Fruit fly (Drosophila melanogaster): ENCODE data around the gene Cyp6d5.

The Cyp6d5 gene

dm6 chr3R:14002146-14002846 is 26.7 kb upstream of the Cyp6d5 start (continued):
- TF ChIP-seq shn (GFP tag; optimal IDR thresholded peaks at IDR 0.05) (no peak), CG8388 (GFP tag; optimal IDR thresholded peaks at IDR 0.05) (peak; percentile 19), H15 (GFP tag; IDR thresholded peaks at IDR 0.05) (no peak)

- TF ChIP-seq ftz-f1 (GFP tag; optimal IDR thresholded peaks at IDR 0.05), result peak; percentile 7
- TF ChIP-seq CG12769 (tag; optimal IDR thresholded peaks at IDR 0.05), result peak; percentile 6
- TF ChIP-seq wdn (GFP tag; IDR thresholded peaks at IDR 0.05), result no peak
- TF ChIP-seq Med (GFP tag), result peak; percentile 43
- TF ChIP-seq rib (GFP tag; IDR thresholded peaks at IDR 0.05), result peak; percentile 57; the same call in 1 of the 2 replicates
- TF ChIP-seq sd (tag; optimal IDR thresholded peaks at IDR 0.05), result peak; percentile 44
- no peak for TF ChIP-seq Abd-B (GFP tag; optimal IDR thresholded peaks at IDR 0.05)
- peak; percentile 33 for TF ChIP-seq cwo (GFP tag; optimal IDR thresholded peaks at IDR 0.05)
- TF ChIP-seq CG12071 (GFP tag; optimal IDR thresholded peaks at IDR 0.05), result no peak
- TF ChIP-seq CG10565 (GFP tag; optimal IDR thresholded peaks at IDR 0.05), result no peak
- peak; percentile 78; the same call in 1 of the 4 replicates for TF ChIP-seq chinmo (GFP tag; IDR thresholded peaks at IDR 0.05; ENCODE audit: partially characterized antibody)
- peak; percentile 9 for TF ChIP-seq CG10209 (GFP tag; optimal IDR thresholded peaks at IDR 0.05)
- TF ChIP-seq pita (GFP tag; optimal IDR thresholded peaks at IDR 0.05), result no peak
- TF ChIP-seq CG13894 (tag; optimal IDR thresholded peaks at IDR 0.05), result peak; percentile 95
- peak; percentile 20 for TF ChIP-seq Hmr (GFP tag; optimal IDR thresholded peaks at IDR 0.05)
Measured at dm6 chr3R:14003845-14004244, 25.2 kb upstream of the Cyp6d5 start.

- TF ChIP-seq CG33557 (GFP tag; optimal IDR thresholded peaks at IDR 0.05), result no peak
- no peak for TF ChIP-seq CG4282 (GFP tag; optimal IDR thresholded peaks at IDR 0.05)
- no peak for TF ChIP-seq onecut (GFP tag; IDR thresholded peaks at IDR 0.05)
- TF ChIP-seq CG11695 (GFP tag; IDR thresholded peaks at IDR 0.05), result no peak
- TF ChIP-seq sug (tag; optimal IDR thresholded peaks at IDR 0.05), result peak; percentile 4
- TF ChIP-seq pzg (GFP tag; optimal IDR thresholded peaks at IDR 0.05), result no peak
- TF ChIP-seq E2f2 (GFP tag; IDR thresholded peaks at IDR 0.05), result no peak
- peak; percentile 18 for TF ChIP-seq Meics (GFP tag; optimal IDR thresholded peaks at IDR 0.05)
- TF ChIP-seq Pdp1 (GFP tag; optimal IDR thresholded peaks at IDR 0.05), result no peak
- peak; percentile 20 for TF ChIP-seq CG7745 (tag; optimal IDR thresholded peaks at IDR 0.05)
- no peak for TF ChIP-seq MESR4 (GFP tag; optimal IDR thresholded peaks at IDR 0.05)
- TF ChIP-seq CG6813 (GFP tag; optimal IDR thresholded peaks at IDR 0.05), result peak; percentile 6
- TF ChIP-seq trh (GFP tag; optimal IDR thresholded peaks at IDR 0.05), result no peak
- TF ChIP-seq gro (GFP tag; optimal IDR thresholded peaks at IDR 0.05), result no peak
- TF ChIP-seq CG12769 (tag; optimal IDR thresholded peaks at IDR 0.05), result peak; percentile 56
- TF ChIP-seq HHEX (GFP tag; optimal IDR thresholded peaks at IDR 0.05), result peak; percentile 22
- no peak for TF ChIP-seq CG7839 (tag; optimal IDR thresholded peaks at IDR 0.05)
- TF ChIP-seq fd64A (GFP tag; optimal IDR thresholded peaks at IDR 0.05), result no peak
- TF ChIP-seq CG6689 (GFP tag; IDR thresholded peaks at IDR 0.05), result no peak
- no peak for TF ChIP-seq BtbVII (GFP tag; optimal IDR thresholded peaks at IDR 0.05)
- TF ChIP-seq Vsx1 (GFP tag; optimal IDR thresholded peaks at IDR 0.05), result peak; percentile 23
- no peak for TF ChIP-seq tx (GFP tag; optimal IDR thresholded peaks at IDR 0.05)
- no peak for TF ChIP-seq vnd (GFP tag; IDR thresholded peaks at IDR 0.05; ENCODE audit: partially characterized antibody)
- TF ChIP-seq CG14860 (GFP tag; IDR thresholded peaks at IDR 0.05; ENCODE audit: partially characterized antibody), result no peak
- peak in 1 of 2 experiments; percentile 43 for TF ChIP-seq tll (GFP tag; optimal IDR thresholded peaks at IDR 0.05)
- peak; percentile 16 for TF ChIP-seq CG8281 (tag; optimal IDR thresholded peaks at IDR 0.05)
- TF ChIP-seq CG11723 (GFP tag; optimal IDR thresholded peaks at IDR 0.05), result no peak
- TF ChIP-seq zfh2 (GFP tag; optimal IDR thresholded peaks at IDR 0.05), result no peak
- TF ChIP-seq CG42726 (GFP tag; IDR thresholded peaks at IDR 0.05; ENCODE audit: partially characterized antibody), result no peak
Measured at dm6 chr3R:14005152-14005551, 23.9 kb upstream of the Cyp6d5 start.

Measured in whole organism, embryonic.